Worm (Caenorhabditis elegans) whole organism, early embryonic: ENCODE results near the gene taf-9.

Experiments
- F13C5.2 ChIP-seq: sonication (generic microtip); optimal IDR thresholded peaks from 2 replicates; lab custom pipeline; 2017; ENCODE audit warnings: mild to moderate bottlenecking, missing genetic modification characterization, inconsistent platforms, missing compliant biosample characterization
- ama-1 ChIP-seq: fragments of 150-350 bp; optimal IDR thresholded peaks from 2 replicates; lab custom pipeline; 2014
- flt-1 ChIP-seq: fragments of 200-800 bp; sonication (Bioruptor generic); IDR thresholded peaks from 2 replicates; pipeline ENCODE4 v1.3.6; 2022; ENCODE audit warnings: missing genetic modification characterization, missing compliant biosample characterization
- hmg-4 ChIP-seq: fragments of 200-800 bp; sonication (Bioruptor generic); optimal IDR thresholded peaks from 2 replicates; lab custom pipeline; 2018; ENCODE audit warnings: mild to moderate bottlenecking, missing genetic modification characterization, missing compliant biosample characterization
- hnd-1 ChIP-seq: sonication (generic microtip); optimal IDR thresholded peaks from 2 replicates; lab custom pipeline; 2016; ENCODE audit warnings: missing genetic modification characterization, missing compliant biosample characterization
- scrt-1 ChIP-seq: fragments of 200-800 bp; sonication (Bioruptor generic); IDR thresholded peaks from 2 replicates; pipeline ENCODE4 v1.3.6; 2022; ENCODE audit warnings: missing genetic modification characterization, missing compliant biosample characterization
- tra-4 ChIP-seq: sonication (generic microtip); optimal IDR thresholded peaks from 2 replicates; lab custom pipeline; 2017; ENCODE audit warnings: missing genetic modification characterization, missing compliant biosample characterization

DNA sequence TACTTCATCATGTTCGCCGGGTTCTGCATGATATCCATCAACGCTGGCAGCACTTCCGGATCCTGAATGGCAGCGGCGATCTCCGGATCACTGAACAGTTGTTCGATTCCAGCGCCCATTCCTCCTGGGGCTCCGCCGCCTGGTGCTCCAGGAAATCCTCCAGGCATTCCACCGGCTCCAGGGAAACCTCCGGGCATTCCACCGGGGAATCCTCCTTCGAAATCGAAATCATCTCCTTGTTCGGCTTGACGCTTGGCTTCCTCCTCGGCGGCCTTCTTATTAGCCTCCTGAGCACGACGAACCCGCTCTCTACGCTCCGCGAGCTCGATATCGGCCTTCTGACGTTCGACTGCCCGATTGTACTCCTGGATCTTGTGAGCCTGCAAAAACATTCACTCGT lies 8.5 kb upstream of the taf-9 start:
- TF ChIP-seq tra-4 (tag; lab: Kevin White, UChicago) (no peak), ama-1 (lab: Kevin White, UChicago) (no peak), scrt-1 (GFP tag; lab: Robert Waterston, UW) (no peak), hmg-4 (GFP tag; lab: Kevin White, UChicago) (peak; percentile 21), flt-1 (no peak), F13C5.2 (tag; lab: Kevin White, UChicago) (no peak), hnd-1 (tag; lab: Kevin White, UChicago) (no peak)
